Fruit fly (Drosophila melanogaster) whole organism, prepupa: ENCODE results near the gene CG13784.

Experiments
- Eip75B ChIP-seq: fragments of 200-800 bp; sonication (Bioruptor generic); optimal IDR thresholded peaks from 3 replicates; lab custom pipeline; 2016; ENCODE audit warnings: missing biosample characterization, missing genetic modification characterization
- Hr4 ChIP-seq: fragments of 200-800 bp; sonication (Bioruptor generic); optimal IDR thresholded peaks from 3 replicates; lab custom pipeline; 2016; ENCODE audit warnings: missing biosample characterization, missing genetic modification characterization

DNA sequence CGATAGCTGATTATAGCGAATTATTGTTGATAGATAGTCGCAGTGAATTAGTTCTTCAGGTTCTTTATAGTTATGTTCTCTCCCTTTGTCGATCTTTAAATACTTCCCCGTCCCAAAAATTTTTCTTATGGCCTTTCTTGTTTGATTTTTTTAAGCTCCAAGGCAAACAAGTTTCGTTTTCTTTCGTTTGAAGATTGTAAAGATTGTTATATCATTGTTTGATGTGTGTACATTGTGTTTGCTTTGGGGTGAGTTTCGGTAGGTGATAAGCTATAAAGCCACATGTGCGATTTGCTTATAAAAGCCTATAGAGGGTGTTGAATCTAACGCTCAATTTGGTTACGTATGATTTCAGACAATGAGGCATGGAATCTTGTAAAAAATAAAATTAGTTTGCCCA is 61.0 kb downstream of the CG13784 start:
- TF ChIP-seq Eip75B (GFP tag; lab: Kevin White, UChicago) (no peak), Hr4 (GFP tag; lab: Kevin White, UChicago) (no peak)
